Fruit fly (Drosophila melanogaster) whole organism, pupa: Measurements from ENCODE around the gene CG43185.

Experiments used
- CG13204 ChIP-seq: fragments of 200-800 bp; sonication (Bioruptor generic); optimal IDR thresholded peaks from 2 replicates; lab custom pipeline; 2018; ENCODE audit warnings: missing biosample characterization, mild to moderate bottlenecking, missing genetic modification characterization, moderate library complexity
- Ets98B ChIP-seq: fragments of 200-800 bp; sonication (Bioruptor generic); IDR thresholded peaks from 2 replicates; pipeline ENCODE4 v1.3.6; 2022; ENCODE audit warnings: missing biosample characterization, missing genetic modification characterization
- Pif1B ChIP-seq: fragments of 200-800 bp; sonication (Bioruptor generic); optimal IDR thresholded peaks from 3 replicates; lab custom pipeline; 2016; ENCODE audit warnings: missing biosample characterization, missing genetic modification characterization
- gl ChIP-seq: fragments of 200-800 bp; sonication (Bioruptor generic); optimal IDR thresholded peaks from 2 replicates; lab custom pipeline; 2018; ENCODE audit warnings: missing biosample characterization, mild to moderate bottlenecking, missing genetic modification characterization

dm6 chr2L:5899170-5899708, 14.6 kb downstream of the CG43185 start:
- no peak for TF ChIP-seq gl (tag; lab: Kevin White, UChicago)
- no peak for TF ChIP-seq CG13204 (GFP tag; lab: Kevin White, UChicago)
- no peak for TF ChIP-seq Pif1B (GFP tag; lab: Kevin White, UChicago)
- TF ChIP-seq Ets98B (GFP tag; lab: Robert Waterston, UW) = no peak
